Fruit fly (Drosophila melanogaster) whole organism, wandering third instar larva: ENCODE data around the gene Cpr72Eb.

Experiments
- Hr78 ChIP-seq: fragments of >200 bp; optimal IDR thresholded peaks from 2 replicates; lab custom pipeline; 2017; ENCODE audit warnings: missing biosample characterization, missing genetic modification characterization
- Mio ChIP-seq: sonication (Bioruptor generic); optimal IDR thresholded peaks from 2 replicates; lab custom pipeline; 2016; ENCODE audit warnings: missing biosample characterization, missing genetic modification characterization
- lola ChIP-seq: fragments of >200 bp; optimal IDR thresholded peaks from 2 replicates; lab custom pipeline; 2017; ENCODE audit warnings: missing biosample characterization, missing genetic modification characterization

- no peak for TF ChIP-seq Mio
- TF ChIP-seq Hr78 (GFP tag; lab: Kevin White, UChicago), result no peak
- TF ChIP-seq lola (GFP tag; lab: Kevin White, UChicago), result no peak
Observed at dm6 chr3L:16393700-16394099, 29.0 kb downstream of the Cpr72Eb start.
